Fruit fly (Drosophila melanogaster) whole organism: Measurements from ENCODE around the gene mRpL4.

ENCODE experiments used
- CG8478 ChIP-seq: fragments of >200 bp; optimal IDR thresholded peaks from 2 replicates; lab custom pipeline; 2018; ENCODE audit warnings: inconsistent platforms
- Dll ChIP-seq: fragments of >200 bp; optimal IDR thresholded peaks from 2 replicates; lab custom pipeline; 2017
- EcR ChIP-seq, 2 experiments: fragments of >200 bp; optimal IDR thresholded peaks; 2 replicates each; lab custom pipeline; 2017; ENCODE audit warnings: missing biosample characterization in 2 of 2, missing genetic modification characterization in 2 of 2, missing genetic modification reagents in 2 of 2
- pan ChIP-seq: fragments of >200 bp; optimal IDR thresholded peaks from 2 replicates; lab custom pipeline; 2017
- psq ChIP-seq: fragments of >200 bp; optimal IDR thresholded peaks from 2 replicates; lab custom pipeline; 2017
- usp ChIP-seq: fragments of >200 bp; optimal IDR thresholded peaks from 2 replicates; lab custom pipeline; 2017; ENCODE audit warnings: missing biosample characterization, missing genetic modification characterization, mixed read lengths

mRpL4 gene

dm6 chr2L:16329102-16329520 lies at the start of gene mRpL4:
Gene mRpL4 (minus strand): TSS chr2L:16329132.
- no peak for TF ChIP-seq pan (lab: Kevin White, UChicago)
- no peak for TF ChIP-seq usp
- no peak for TF ChIP-seq EcR (GFP tag; optimal IDR thresholded peaks at IDR 0.05; lab: Kevin White, UChicago)
- no peak for TF ChIP-seq psq (lab: Kevin White, UChicago)
- TF ChIP-seq CG8478 = no peak
- no peak for TF ChIP-seq Dll (lab: Kevin White, UChicago)

- TF ChIP-seq psq (lab: Kevin White, UChicago) (no peak), EcR (GFP tag; optimal IDR thresholded peaks at IDR 0.05; lab: Kevin White, UChicago) (no peak), pan (lab: Kevin White, UChicago) (no peak), usp (no peak), CG8478 (no peak), Dll (lab: Kevin White, UChicago) (no peak)
These were observed 45.8 kb upstream of the mRpL4 start for dm6 chr2L:16374691-16375090.

dm6 chr2L:16365603-16366002 lies 36.7 kb upstream of the mRpL4 start, which contains the start of gene jhamt:
Gene jhamt (plus strand): TSS chr2L:16365903.
- no peak for TF ChIP-seq pan (lab: Kevin White, UChicago)
- no peak for TF ChIP-seq CG8478
- no peak for TF ChIP-seq EcR (GFP tag; optimal IDR thresholded peaks at IDR 0.05; lab: Kevin White, UChicago)
- no peak for TF ChIP-seq psq (lab: Kevin White, UChicago)
- TF ChIP-seq usp = no peak
- no peak for TF ChIP-seq Dll (lab: Kevin White, UChicago)

dm6 chr2L:16357865-16358264 lies 28.9 kb upstream of the mRpL4 start:
- no peak for TF ChIP-seq psq (lab: Kevin White, UChicago)
- no peak for TF ChIP-seq Dll (lab: Kevin White, UChicago)
- TF ChIP-seq usp = no peak
- no peak for TF ChIP-seq pan (lab: Kevin White, UChicago)

dm6 chr2L:16356249-16357025 lies 27.5 kb upstream of the mRpL4 start, which contains the start of gene CaBP1:
Gene CaBP1 (minus strand): TSS chr2L:16356735.
- TF ChIP-seq pan (lab: Kevin White, UChicago) (no peak), psq (lab: Kevin White, UChicago) (no peak), CG8478 (no peak), Dll (lab: Kevin White, UChicago) (no peak), usp (no peak), EcR (GFP tag; optimal IDR thresholded peaks at IDR 0.05; lab: Kevin White, UChicago) (no peak)

dm6 chr2L:16353765-16354164 lies 24.8 kb upstream of the mRpL4 start:
- TF ChIP-seq CG8478 (no peak), pan (lab: Kevin White, UChicago) (no peak), EcR (GFP tag; optimal IDR thresholded peaks at IDR 0.05; lab: Kevin White, UChicago) (no peak), Dll (lab: Kevin White, UChicago) (no peak), usp (no peak), psq (lab: Kevin White, UChicago) (no peak)

dm6 chr2L:16352585-16353580 lies 24.0 kb upstream of the mRpL4 start, which contains the start of the genes Hyls1, chif and CG4455:
Gene Hyls1 (minus strand): TSS chr2L:16352628.
Gene chif (minus strand): TSS chr2L:16352628.
Gene CG4455 (plus strand): TSS chr2L:16352934.
- TF ChIP-seq CG8478 (no peak), Dll (lab: Kevin White, UChicago) (no peak), psq (lab: Kevin White, UChicago) (no peak), EcR (GFP tag; optimal IDR thresholded peaks at IDR 0.05; lab: Kevin White, UChicago) (no peak), usp (no peak), pan (lab: Kevin White, UChicago) (no peak)

dm6 chr2L:16351805-16352584 lies 23.1 kb upstream of the mRpL4 start:
- TF ChIP-seq usp = no peak
- no peak for TF ChIP-seq Dll (lab: Kevin White, UChicago)
- no peak for TF ChIP-seq psq (lab: Kevin White, UChicago)
- TF ChIP-seq EcR (GFP tag; optimal IDR thresholded peaks at IDR 0.05; lab: Kevin White, UChicago) = no peak
- TF ChIP-seq pan (lab: Kevin White, UChicago) = no peak

- TF ChIP-seq usp (no peak), psq (lab: Kevin White, UChicago) (peak; percentile 75)
These were observed 22.0 kb upstream of the mRpL4 start for dm6 chr2L:16350742-16351568.

dm6 chr2L:16350160-16350633 lies 21.3 kb upstream of the mRpL4 start:
- TF ChIP-seq CG8478 (no peak), EcR (GFP tag; optimal IDR thresholded peaks at IDR 0.05; lab: Kevin White, UChicago) (no peak)
